Fruit fly (Drosophila melanogaster) whole organism, embryonic: Measurements from ENCODE around the gene mrva.

Source experiments
- Abd-B ChIP-seq: fragments of 200-800 bp; sonication (Bioruptor generic); optimal IDR thresholded peaks from 2 replicates; lab custom pipeline; 2018; ENCODE audit warnings: missing biosample characterization, mild to moderate bottlenecking, missing genetic modification characterization, moderate library complexity
- Aef1 ChIP-seq: fragments of 200-800 bp; sonication (Bioruptor generic); IDR thresholded peaks from 3 replicates; pipeline ENCODE4 v1.3.6; 2022; ENCODE audit warnings: missing biosample characterization, missing genetic modification characterization
- B-H2 ChIP-seq: fragments of 200-800 bp; sonication (Bioruptor generic); optimal IDR thresholded peaks from 2 replicates; lab custom pipeline; 2018; ENCODE audit warnings: missing biosample characterization, mild to moderate bottlenecking, missing genetic modification characterization
- CG11695 ChIP-seq: fragments of 200-800 bp; sonication (Bioruptor generic); IDR thresholded peaks from 3 replicates; pipeline ENCODE4 v1.3.6; 2022; ENCODE audit warnings: missing biosample characterization, missing genetic modification characterization
- CG13894 ChIP-seq: fragments of 200-800 bp; sonication (Bioruptor generic); optimal IDR thresholded peaks from 3 replicates; lab custom pipeline; 2018; ENCODE audit warnings: missing biosample characterization, mild to moderate bottlenecking, missing genetic modification characterization, moderate library complexity
- CG15011 ChIP-seq: fragments of 200-800 bp; sonication (Bioruptor generic); optimal IDR thresholded peaks from 3 replicates; lab custom pipeline; 2018; ENCODE audit warnings: missing biosample characterization, mild to moderate bottlenecking, missing genetic modification characterization
- CG17361 ChIP-seq: fragments of 200-800 bp; sonication (Bioruptor generic); IDR thresholded peaks from 3 replicates; pipeline ENCODE4 v1.3.6; 2022; ENCODE audit warnings: missing biosample characterization, missing genetic modification characterization
- CG17385 ChIP-seq: fragments of 200-800 bp; sonication (Bioruptor generic); optimal IDR thresholded peaks from 3 replicates; lab custom pipeline; 2018; ENCODE audit warnings: missing biosample characterization, mild to moderate bottlenecking, missing genetic modification characterization
- CG2120 ChIP-seq: fragments of 200-800 bp; sonication (Bioruptor generic); optimal IDR thresholded peaks from 3 replicates; lab custom pipeline; 2016; ENCODE audit warnings: missing biosample characterization, missing genetic modification characterization
- CG3065 ChIP-seq: fragments of 200-800 bp; sonication (Bioruptor generic); optimal IDR thresholded peaks from 2 replicates; lab custom pipeline; 2016; ENCODE audit warnings: missing biosample characterization, missing genetic modification characterization
- CG6254 ChIP-seq: fragments of 200-800 bp; sonication (Bioruptor generic); optimal IDR thresholded peaks from 3 replicates; lab custom pipeline; 2017; ENCODE audit warnings: mild to moderate bottlenecking, missing biosample characterization, missing genetic modification reagents, missing genetic modification characterization
- CG8765 ChIP-seq: fragments of 200-800 bp; sonication (Bioruptor generic); IDR thresholded peaks from 2 replicates; pipeline ENCODE4 v1.3.6; 2022; ENCODE audit warnings: missing biosample characterization, missing genetic modification characterization
- CG9437 ChIP-seq: fragments of 200-800 bp; sonication (Bioruptor generic); optimal IDR thresholded peaks from 2 replicates; lab custom pipeline; 2018; ENCODE audit warnings: missing biosample characterization, mild to moderate bottlenecking, missing genetic modification characterization
- CG9876 ChIP-seq: fragments of 200-800 bp; sonication (Bioruptor generic); optimal IDR thresholded peaks from 2 replicates; lab custom pipeline; 2016; ENCODE audit warnings: missing biosample characterization, missing genetic modification characterization
- CoRest ChIP-seq: fragments of 200-800 bp; sonication (Bioruptor generic); optimal IDR thresholded peaks from 3 replicates; lab custom pipeline; 2018; ENCODE audit warnings: missing biosample characterization, mild to moderate bottlenecking, missing genetic modification characterization, moderate library complexity
- Dll ChIP-seq: fragments of 200-800 bp; sonication (Bioruptor generic); IDR thresholded peaks from 4 replicates; pipeline ENCODE4 v1.3.6; 2022; ENCODE audit warnings: missing biosample characterization, missing genetic modification characterization; ENCODE audit not compliant: partially characterized antibody
- Dp ChIP-seq: fragments of 200-800 bp; sonication (Bioruptor generic); optimal IDR thresholded peaks from 2 replicates; lab custom pipeline; 2018; ENCODE audit warnings: missing biosample characterization, mild to moderate bottlenecking, missing genetic modification characterization, moderate library complexity
- Elba2 ChIP-seq: fragments of 200-800 bp; sonication (Bioruptor generic); optimal IDR thresholded peaks from 3 replicates; lab custom pipeline; 2016; ENCODE audit warnings: missing biosample characterization, missing genetic modification characterization
- Ets97D ChIP-seq: fragments of 200-800 bp; sonication (Bioruptor generic); optimal IDR thresholded peaks from 3 replicates; lab custom pipeline; 2016; ENCODE audit warnings: missing biosample characterization, missing genetic modification characterization
- Fer1 ChIP-seq: fragments of 200-800 bp; sonication (Bioruptor generic); optimal IDR thresholded peaks from 2 replicates; lab custom pipeline; 2017; ENCODE audit warnings: missing biosample characterization, mild to moderate bottlenecking, missing genetic modification characterization
- H15 ChIP-seq: fragments of 200-800 bp; sonication (Bioruptor generic); IDR thresholded peaks from 3 replicates; pipeline ENCODE4 v1.3.6; 2022; ENCODE audit warnings: missing biosample characterization, missing genetic modification characterization
- Myb ChIP-seq: fragments of 200-800 bp; sonication (Bioruptor generic); optimal IDR thresholded peaks from 2 replicates; lab custom pipeline; 2016; ENCODE audit warnings: missing biosample characterization, missing genetic modification characterization
- Sry-β ChIP-seq: fragments of 200-800 bp; sonication (Bioruptor generic); optimal IDR thresholded peaks from 2 replicates; lab custom pipeline; 2018; ENCODE audit warnings: missing biosample characterization, mild to moderate bottlenecking, missing genetic modification characterization, moderate library complexity
- Sry-δ ChIP-seq: fragments of 200-800 bp; sonication (Bioruptor generic); optimal IDR thresholded peaks from 2 replicates; lab custom pipeline; 2016; ENCODE audit warnings: missing biosample characterization, missing genetic modification characterization
- Vsx1 ChIP-seq: fragments of 200-800 bp; sonication (Bioruptor generic); optimal IDR thresholded peaks from 2 replicates; lab custom pipeline; 2017; ENCODE audit warnings: missing biosample characterization, mild to moderate bottlenecking, missing genetic modification characterization, missing genetic modification reagents
- bbx ChIP-seq: fragments of 200-800 bp; sonication (Bioruptor generic); IDR thresholded peaks from 2 replicates; pipeline ENCODE4 v1.3.6; 2022; ENCODE audit warnings: missing biosample characterization, missing genetic modification characterization; ENCODE audit not compliant: partially characterized antibody
- caup ChIP-seq: fragments of 200-800 bp; sonication (Bioruptor generic); optimal IDR thresholded peaks from 3 replicates; lab custom pipeline; 2017; ENCODE audit warnings: missing biosample characterization, mild to moderate bottlenecking, missing genetic modification characterization, moderate library complexity; ENCODE audit not compliant: severe bottlenecking
- chif ChIP-seq, 2 experiments: fragments of 200-800 bp; sonication (Bioruptor generic); optimal IDR thresholded peaks; 3 replicates each; lab custom pipeline; 2016; ENCODE audit warnings: missing biosample characterization in 2 of 2, missing genetic modification characterization in 2 of 2
- dan ChIP-seq: fragments of 200-800 bp; sonication (Bioruptor generic); IDR thresholded peaks from 2 replicates; pipeline ENCODE4 v1.3.6; 2022; ENCODE audit warnings: missing biosample characterization, missing genetic modification characterization
- dpn ChIP-seq, 2 experiments: fragments of 200-800 bp; sonication (Bioruptor generic); optimal IDR thresholded peaks; 3 replicates each; lab custom pipeline; 2016; ENCODE audit warnings: missing biosample characterization in 2 of 2, missing genetic modification characterization in 2 of 2
- eyg ChIP-seq: fragments of 200-800 bp; sonication (Bioruptor generic); optimal IDR thresholded peaks from 3 replicates; lab custom pipeline; 2016; ENCODE audit warnings: missing biosample characterization, missing genetic modification characterization
- fru ChIP-seq: fragments of >200 bp; optimal IDR thresholded peaks from 2 replicates; lab custom pipeline; 2017
- h ChIP-seq: fragments of >200 bp; optimal IDR thresholded peaks from 2 replicates; lab custom pipeline; 2017
- her ChIP-seq: fragments of 200-800 bp; sonication (Bioruptor generic); optimal IDR thresholded peaks from 2 replicates; lab custom pipeline; 2016; ENCODE audit warnings: missing biosample characterization, missing genetic modification characterization
- lab ChIP-seq: fragments of 200-800 bp; sonication (Bioruptor generic); optimal IDR thresholded peaks from 3 replicates; lab custom pipeline; 2017; ENCODE audit warnings: missing biosample characterization, missing genetic modification characterization, mild to moderate bottlenecking, moderate library complexity, missing genetic modification reagents
- lov ChIP-seq, 2 experiments: fragments of 200-800 bp in 1 of 2; fragments of >200 bp in 1 of 2; sonication (Bioruptor generic) in 1 of 2; IDR thresholded peaks in 1 of 2; optimal IDR thresholded peaks in 1 of 2; 2 replicates in 1 of 2; 3 replicates in 1 of 2; pipeline versions ENCODE4 v1.3.6 to Lab custom; 2017 to 2022; ENCODE audit warnings: missing biosample characterization in 1 of 2, missing genetic modification characterization in 1 of 2
- luna ChIP-seq: fragments of 200-800 bp; sonication (Bioruptor generic); optimal IDR thresholded peaks from 2 replicates; lab custom pipeline; 2016; ENCODE audit warnings: missing biosample characterization, missing genetic modification characterization
- p53 ChIP-seq: fragments of 200-800 bp; sonication (Bioruptor generic); optimal IDR thresholded peaks from 2 replicates; lab custom pipeline; 2016; ENCODE audit warnings: missing biosample characterization, missing genetic modification characterization
- pan ChIP-seq, 4 experiments: fragments of >200 bp in 3 of 4; fragments of 200-800 bp in 1 of 4; sonication (Bioruptor generic) in 1 of 4; optimal IDR thresholded peaks in 3 of 4; IDR thresholded peaks in 1 of 4; 2 replicates each; pipeline versions ENCODE4 v1.3.6 to Lab custom; 2017 to 2022; ENCODE audit warnings: missing biosample characterization in 2 of 4, missing genetic modification characterization in 2 of 4, mixed read lengths in 1 of 4
- prd ChIP-seq, 3 experiments: fragments of >200 bp in 2 of 3; fragments of 200-800 bp in 1 of 3; sonication (Bioruptor generic) in 1 of 3; optimal IDR thresholded peaks in 2 of 3; IDR thresholded peaks in 1 of 3; 2 replicates in 2 of 3; 3 replicates in 1 of 3; pipeline versions ENCODE4 v1.3.6 to Lab custom; 2017 to 2022; ENCODE audit warnings: missing biosample characterization in 1 of 3, missing genetic modification characterization in 1 of 3
- psq ChIP-seq: fragments of 200-800 bp; sonication (Bioruptor generic); optimal IDR thresholded peaks from 2 replicates; lab custom pipeline; 2017; ENCODE audit warnings: missing biosample characterization, missing genetic modification characterization
- run ChIP-seq: fragments of 200-800 bp; sonication (Bioruptor generic); optimal IDR thresholded peaks from 3 replicates; lab custom pipeline; 2018; ENCODE audit warnings: missing biosample characterization, mild to moderate bottlenecking, missing genetic modification characterization
- salm ChIP-seq: fragments of 200-800 bp; sonication (Bioruptor generic); optimal IDR thresholded peaks from 2 replicates; lab custom pipeline; 2018; ENCODE audit warnings: missing biosample characterization, mild to moderate bottlenecking, missing genetic modification characterization
- sima ChIP-seq: fragments of 200-800 bp; sonication (Bioruptor generic); optimal IDR thresholded peaks from 2 replicates; lab custom pipeline; 2016; ENCODE audit warnings: missing biosample characterization, missing genetic modification characterization
- sna ChIP-seq: fragments of 200-800 bp; sonication (Bioruptor generic); IDR thresholded peaks from 2 replicates; pipeline ENCODE4 v1.3.6; 2022; ENCODE audit warnings: missing biosample characterization, missing genetic modification characterization; ENCODE audit not compliant: partially characterized antibody
- stc ChIP-seq: fragments of 200-800 bp; sonication (Bioruptor generic); IDR thresholded peaks from 2 replicates; pipeline ENCODE4 v1.3.6; 2022; ENCODE audit warnings: missing biosample characterization, missing genetic modification characterization
- tap ChIP-seq: fragments of 200-800 bp; optimal IDR thresholded peaks from 3 replicates; lab custom pipeline; 2019; ENCODE audit warnings: missing biosample characterization, mild to moderate bottlenecking, missing genetic modification characterization, moderate library complexity
- tll ChIP-seq, 2 experiments: fragments of 200-800 bp in 1 of 2; fragments of >200 bp in 1 of 2; sonication (Bioruptor generic) in 1 of 2; optimal IDR thresholded peaks; 2 replicates each; lab custom pipeline; 2017 to 2019; ENCODE audit warnings: missing biosample characterization in 2 of 2, missing genetic modification characterization in 2 of 2, mild to moderate bottlenecking in 1 of 2, moderate library complexity in 1 of 2
- tna ChIP-seq: fragments of 200-800 bp; sonication (Bioruptor generic); IDR thresholded peaks from 2 replicates; pipeline ENCODE4 v1.3.6; 2022; ENCODE audit warnings: missing biosample characterization, missing genetic modification characterization; ENCODE audit not compliant: partially characterized antibody
- trh ChIP-seq: fragments of 200-800 bp; sonication (Bioruptor generic); optimal IDR thresholded peaks from 2 replicates; lab custom pipeline; 2016; ENCODE audit warnings: missing biosample characterization, missing genetic modification characterization

Gene mrva

dm6 chr3L:7334990-7335389, 6.3 kb upstream of the mrva start, which contains the start of the genes wrm1 and wrm2 (continued):
- TF ChIP-seq Fer1 (GFP tag; lab: Kevin White, UChicago) (peak; percentile 11), Abd-B (GFP tag; lab: Kevin White, UChicago) (no peak), caup (no peak), eyg (no peak), CoRest (tag; lab: Kevin White, UChicago) (peak; percentile 15), Dll (GFP tag; lab: Robert Waterston, UW) (peak; percentile 69; the same call in 3 of the 4 replicates), Ets97D (peak; percentile 56), trh (GFP tag; lab: Kevin White, UChicago) (no peak), tap (tag; lab: Kevin White, UChicago) (no peak), CG17361 (GFP tag; lab: Robert Waterston, UW) (no peak), tll (GFP tag; optimal IDR thresholded peaks at IDR 0.05; lab: Kevin White, UChicago) (no peak), CG11695 (GFP tag; lab: Robert Waterston, UW) (no peak), h (no peak), her (GFP tag; lab: Kevin White, UChicago) (no peak), Elba2 (peak; percentile 88), lab (GFP tag; lab: Kevin White, UChicago) (no peak), Sry-β (GFP tag; lab: Kevin White, UChicago) (no peak), Sry-δ (peak; percentile 90), Dp (GFP tag; lab: Kevin White, UChicago) (peak; percentile 34), CG9876 (GFP tag; lab: Kevin White, UChicago) (no peak), bbx (GFP tag; lab: Robert Waterston, UW) (peak; percentile 79), stc (GFP tag; lab: Robert Waterston, UW) (no peak), sima (no peak), Vsx1 (GFP tag; lab: Kevin White, UChicago) (no peak), psq (GFP tag; lab: Kevin White, UChicago) (no peak), p53 (GFP tag; lab: Kevin White, UChicago) (no peak), luna (GFP tag; lab: Kevin White, UChicago) (no peak), B-H2 (GFP tag; lab: Kevin White, UChicago) (no peak), dan (GFP tag; lab: Robert Waterston, UW) (no peak), pan (optimal IDR thresholded peaks at IDR 0.05; lab: Kevin White, UChicago) (no peak), pan (GFP tag; optimal IDR thresholded peaks at IDR 0.05 in 1 of 2, IDR thresholded peaks at IDR 0.05 in 1 of 2) (no peak), CG6254 (no peak), chif (GFP tag; optimal IDR thresholded peaks at IDR 0.05; lab: Kevin White, UChicago) (no peak), CG17385 (GFP tag; lab: Kevin White, UChicago) (no peak), H15 (GFP tag; lab: Robert Waterston, UW) (no peak), CG2120 (GFP tag; lab: Kevin White, UChicago) (no peak), CG8765 (GFP tag; lab: Robert Waterston, UW) (no peak), run (tag; lab: Kevin White, UChicago) (no peak), sna (no peak; the same call in 1 of the 2 replicates), CG9437 (no peak), CG3065 (GFP tag; lab: Kevin White, UChicago) (peak; percentile 66), CG15011 (GFP tag; lab: Kevin White, UChicago) (no peak), CG13894 (tag; lab: Kevin White, UChicago) (no peak), tna (peak; percentile 67), fru (lab: Kevin White, UChicago) (no peak), dpn (GFP tag; optimal IDR thresholded peaks at IDR 0.05; lab: Kevin White, UChicago) (no peak), prd (optimal IDR thresholded peaks at IDR 0.05; lab: Kevin White, UChicago) (no peak), prd (GFP tag; IDR thresholded peaks at IDR 0.05; lab: Robert Waterston, UW) (no peak), Aef1 (GFP tag; lab: Robert Waterston, UW) (no peak), Myb (GFP tag; lab: Kevin White, UChicago) (peak; percentile 28), lov (optimal IDR thresholded peaks at IDR 0.05; lab: Kevin White, UChicago) (no peak), lov (GFP tag; IDR thresholded peaks at IDR 0.05; lab: Robert Waterston, UW) (no peak), salm (tag; lab: Kevin White, UChicago) (no peak)
